Fruit fly (Drosophila melanogaster): ENCODE measurements around the gene CG33783.

Gene CG33783

dm6 chr3R:10066470-10066869 lies at the start of gene CG33783:
Gene CG33783, plus strand, starts transcription at chr3R:10066770.
- TF ChIP-seq Stat92E (GFP tag; optimal IDR thresholded peaks at IDR 0.05) = no peak
- TF ChIP-seq CG9876 (GFP tag; optimal IDR thresholded peaks at IDR 0.05) = no peak
- TF ChIP-seq Mrtf (GFP tag; IDR thresholded peaks at IDR 0.05) = no peak
- TF ChIP-seq CG34376 (GFP tag; optimal IDR thresholded peaks at IDR 0.05) = no peak
- no peak for TF ChIP-seq CG2199 (GFP tag; IDR thresholded peaks at IDR 0.05)
- TF ChIP-seq zf30C (GFP tag; optimal IDR thresholded peaks at IDR 0.05) = no peak
- no peak for TF ChIP-seq peb (GFP tag; IDR thresholded peaks at IDR 0.05)
- no peak for TF ChIP-seq CG30403 (GFP tag; optimal IDR thresholded peaks at IDR 0.05)
- TF ChIP-seq al (GFP tag; IDR thresholded peaks at IDR 0.05) = no peak
- TF ChIP-seq PHDP (tag; optimal IDR thresholded peaks at IDR 0.05) = no peak
- no peak for TF ChIP-seq CG31365 (tag; optimal IDR thresholded peaks at IDR 0.05)
- no peak for TF ChIP-seq lola (GFP tag; optimal IDR thresholded peaks at IDR 0.05)
- TF ChIP-seq sob (GFP tag; IDR thresholded peaks at IDR 0.05) = no peak
- no peak for TF ChIP-seq lov (optimal IDR thresholded peaks at IDR 0.05)
- no peak for TF ChIP-seq lov (GFP tag; IDR thresholded peaks at IDR 0.05)
- TF ChIP-seq CG14014 (GFP tag; IDR thresholded peaks at IDR 0.05) = no peak
- no peak for TF ChIP-seq Hmr (GFP tag; optimal IDR thresholded peaks at IDR 0.05)
- TF ChIP-seq Dll (GFP tag; IDR thresholded peaks at IDR 0.05; ENCODE audit: partially characterized antibody) = no peak

DNA sequence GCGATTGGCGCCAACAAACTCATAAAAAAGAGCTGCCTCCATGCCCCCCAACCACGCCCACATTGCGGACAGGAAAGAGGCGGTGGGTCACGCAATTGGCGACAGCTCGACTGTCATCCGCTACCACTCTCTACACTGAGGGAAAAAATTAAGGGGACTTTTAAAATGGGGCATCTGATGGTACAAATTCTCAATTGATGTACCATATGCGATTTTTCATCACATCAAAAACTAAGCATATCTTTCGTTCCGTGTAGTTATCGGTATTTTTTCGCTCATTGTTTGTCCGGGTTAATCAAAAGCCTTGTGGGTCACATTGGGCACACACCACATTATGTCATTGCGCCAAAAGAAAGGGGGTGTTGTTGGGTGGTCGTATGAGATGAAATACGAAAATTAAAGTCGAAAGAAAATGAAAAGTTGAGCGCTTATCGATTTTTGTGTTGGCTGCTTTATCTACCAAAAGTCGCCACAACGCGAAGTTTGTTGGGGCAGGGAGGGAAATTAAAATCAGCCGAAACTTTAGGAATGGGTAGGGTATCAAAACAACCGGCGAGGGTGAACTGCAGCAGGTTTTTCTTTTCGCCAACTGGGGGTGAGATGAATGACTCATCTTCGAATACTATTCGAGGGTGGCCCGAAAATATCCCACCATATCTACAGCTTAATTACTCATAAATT lies 42.4 kb upstream of the CG33783 start:
- TF ChIP-seq CG17802 (tag; optimal IDR thresholded peaks at IDR 0.05) (no peak), HmgD (GFP tag; optimal IDR thresholded peaks at IDR 0.05) (no peak), hbn (GFP tag; IDR thresholded peaks at IDR 0.05; ENCODE audit: partially characterized antibody) (no peak), NC2β (GFP tag; optimal IDR thresholded peaks at IDR 0.05) (no peak), Ada2b (GFP tag; IDR thresholded peaks at IDR 0.05) (no peak), z (GFP tag; IDR thresholded peaks at IDR 0.05) (no peak), sim (GFP tag; IDR thresholded peaks at IDR 0.05) (no peak), pita (GFP tag; optimal IDR thresholded peaks at IDR 0.05) (no peak), CG7357 (GFP tag; IDR thresholded peaks at IDR 0.05) (no peak), ash1 (GFP tag; optimal IDR thresholded peaks at IDR 0.05) (no peak), CG31224 (GFP tag; IDR thresholded peaks at IDR 0.05) (0 out of 2 replicates have a peak, but pooled peaks have one; percentile 16), dysf (GFP tag; IDR thresholded peaks at IDR 0.05) (peak; percentile 53; the same call in 2 of the 3 replicates), Antp (GFP tag; optimal IDR thresholded peaks at IDR 0.05) (peak; percentile 32), HLHmδ (GFP tag; optimal IDR thresholded peaks at IDR 0.05) (no peak), CG7786 (GFP tag; optimal IDR thresholded peaks at IDR 0.05) (peak; percentile 60), trem (tag; optimal IDR thresholded peaks at IDR 0.05) (no peak), CG30403 (GFP tag; optimal IDR thresholded peaks at IDR 0.05) (peak; percentile 12), Dp (GFP tag; optimal IDR thresholded peaks at IDR 0.05) (no peak), Sox102F (GFP tag; optimal IDR thresholded peaks at IDR 0.05) (no peak), TFAM (GFP tag; optimal IDR thresholded peaks at IDR 0.05) (no peak), CG1832 (GFP tag; optimal IDR thresholded peaks at IDR 0.05) (no peak), Hsf (GFP tag; optimal IDR thresholded peaks at IDR 0.05) (peak; percentile 2), gsb-n (tag; optimal IDR thresholded peaks at IDR 0.05) (no peak), CG13424 (tag; optimal IDR thresholded peaks at IDR 0.05) (no peak), CG9727 (GFP tag; optimal IDR thresholded peaks at IDR 0.05) (peak; percentile 42), D19A (tag; optimal IDR thresholded peaks at IDR 0.05) (peak; percentile 67), ems (GFP tag; optimal IDR thresholded peaks at IDR 0.05) (no peak), lab (GFP tag; optimal IDR thresholded peaks at IDR 0.05) (peak; percentile 82), Hr3 (GFP tag; optimal IDR thresholded peaks at IDR 0.05) (peak; percentile 5), Dad (GFP tag; optimal IDR thresholded peaks at IDR 0.05) (peak; percentile 9), Aef1 (GFP tag; IDR thresholded peaks at IDR 0.05) (0 out of 3 replicates have a peak, but pooled peaks have one; percentile 19), CTCF (GFP tag; optimal IDR thresholded peaks at IDR 0.05) (no peak), CG7963 (GFP tag; IDR thresholded peaks at IDR 0.05; ENCODE audit: partially characterized antibody) (no peak), zf30C (GFP tag; optimal IDR thresholded peaks at IDR 0.05) (peak; percentile 51)
